Worm (Caenorhabditis elegans) whole organism, L2 larva: ENCODE results near the gene C03B1.9.

ENCODE experiments used
- ama-1 ChIP-seq: fragments of 150-350 bp; optimal IDR thresholded peaks from 2 replicates; lab custom pipeline; 2018; ENCODE audit warnings: inconsistent platforms
- nhr-11 ChIP-seq: fragments of 150-350 bp; optimal IDR thresholded peaks from 2 replicates; lab custom pipeline; 2014; ENCODE audit warnings: missing biosample characterization, missing genetic modification characterization
- nhr-237 ChIP-seq: fragments of 150-350 bp; optimal IDR thresholded peaks from 2 replicates; lab custom pipeline; 2014; ENCODE audit warnings: missing biosample characterization, missing genetic modification characterization
- ztf-11 ChIP-seq: sonication (generic microtip); optimal IDR thresholded peaks from 2 replicates; lab custom pipeline; 2017; ENCODE audit warnings: missing biosample characterization, missing genetic modification characterization

ce11 chrX:6360658-6361057 is 13.7 kb upstream of the C03B1.9 start, which contains the start of gene C03B1.14:
- TF ChIP-seq ztf-11 (tag; lab: Kevin White, UChicago) (no peak), nhr-11 (tag; lab: Kevin White, UChicago) (no peak), ama-1 (no peak), nhr-237 (tag; lab: Kevin White, UChicago) (no peak)
